Worm (Caenorhabditis elegans): Measurements from ENCODE around the gene F25E2.3.
A peak's percentile ranks its signal among the peaks of the same experiment; 100 is the strongest.

Gene F25E2.3

ce11 chrX:768061-768646 is 44.8 kb downstream of the F25E2.3 start, which contains the start of the genes trap-2 and ile-2 (continued):
- TF ChIP-seq sptf-1 (tag; optimal IDR thresholded peaks at IDR 0.05) (peak; percentile 72), bed-3 (GFP tag; optimal IDR thresholded peaks at IDR 0.05) (no peak)

DNA sequence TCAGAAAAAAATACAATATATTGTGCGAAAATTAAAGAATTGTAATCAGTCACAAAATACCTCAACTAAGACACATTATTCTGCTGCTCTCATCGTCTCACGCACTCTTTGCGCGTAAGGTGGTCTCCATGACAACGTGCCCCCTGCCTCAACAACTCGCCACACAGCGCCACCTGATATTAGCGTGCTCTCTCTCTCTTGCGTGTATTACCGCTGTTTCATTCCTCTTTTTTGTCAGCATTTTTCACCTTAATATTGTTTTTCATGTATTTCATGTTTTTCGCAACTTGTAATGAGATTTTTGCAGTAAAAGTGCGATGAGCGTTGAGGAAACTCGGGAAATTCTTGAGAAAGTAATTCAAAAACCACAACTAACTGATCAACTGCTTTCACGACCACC is 49.5 kb downstream of the F25E2.3 start, which contains the start of gene dyf-11:
TSS of gene dyf-11 (plus strand) at position 301 of the 400 bp plus-strand sequence.
- TF ChIP-seq lin-13 (tag; optimal IDR thresholded peaks at IDR 0.05) (no peak), blmp-1 (tag; optimal IDR thresholded peaks at IDR 0.05) (no peak), nhr-28 (tag; optimal IDR thresholded peaks at IDR 0.05) (no peak), ces-1 (GFP tag; optimal IDR thresholded peaks at IDR 0.05) (no peak), flh-1 (GFP tag; optimal IDR thresholded peaks at IDR 0.05) (no peak), pha-4 (tag; optimal IDR thresholded peaks at IDR 0.05) (no peak), sem-2 (GFP tag; optimal IDR thresholded peaks at IDR 0.05) (no peak), ceh-39 (tag; optimal IDR thresholded peaks at IDR 0.05) (no peak), mab-5 (tag; optimal IDR thresholded peaks at IDR 0.05) (no peak), ceh-43 (GFP tag; optimal IDR thresholded peaks at IDR 0.05) (no peak), ham-2 (GFP tag; optimal IDR thresholded peaks at IDR 0.05) (no peak), nhr-2 (tag; optimal IDR thresholded peaks at IDR 0.05) (no peak), ceh-83 (GFP tag; optimal IDR thresholded peaks at IDR 0.05) (no peak), mls-2 (tag; optimal IDR thresholded peaks at IDR 0.05) (no peak), cnd-1 (tag; optimal IDR thresholded peaks at IDR 0.05) (no peak), lin-32 (GFP tag; optimal IDR thresholded peaks at IDR 0.05) (no peak), zip-8 (tag; optimal IDR thresholded peaks at IDR 0.05) (no peak), mep-1 (tag; optimal IDR thresholded peaks at IDR 0.05) (no peak), elt-1 (tag; optimal IDR thresholded peaks at IDR 0.05; ENCODE audit: borderline replicate concordance, insufficient read depth) (no peak)

All from whole organism, mixed stage, embryonic.